Worm (Caenorhabditis elegans) whole organism, midembryonic: Measurements from ENCODE around the gene F56D2.3.

Source experiments
- cog-1 ChIP-seq: sonication (generic microtip); optimal IDR thresholded peaks from 2 replicates; lab custom pipeline; 2016; ENCODE audit warnings: missing genetic modification characterization, missing compliant biosample characterization
- flt-1 ChIP-seq: fragments of 200-800 bp; sonication (Bioruptor generic); IDR thresholded peaks from 2 replicates; pipeline ENCODE4 v1.3.6; 2022; ENCODE audit warnings: missing genetic modification characterization, missing compliant biosample characterization
- med-1 ChIP-seq: sonication (generic microtip); optimal IDR thresholded peaks from 2 replicates; lab custom pipeline; 2017; ENCODE audit warnings: missing genetic modification characterization, mild to moderate bottlenecking, missing compliant biosample characterization, antibody characterized with exemption, missing genetic modification reagents; ENCODE audit not compliant: insufficient read depth
- ztf-23 ChIP-seq: fragments of 200-800 bp; sonication (Bioruptor generic); IDR thresholded peaks from 2 replicates; pipeline ENCODE4 v1.3.6; 2022; ENCODE audit warnings: missing genetic modification reagents, missing genetic modification characterization, missing compliant biosample characterization

- TF ChIP-seq med-1: no peak
- TF ChIP-seq ztf-23: no peak
- no peak for TF ChIP-seq cog-1 (tag; lab: Kevin White, UChicago)
- no peak for TF ChIP-seq flt-1 (GFP tag; lab: Robert Waterston, UW)
These were observed 49.8 kb downstream of the F56D2.3 start for ce11 chrIII:5634509-5634908.
